Worm (Caenorhabditis elegans): ENCODE data around the gene B0252.11.

B0252.11 gene

DNA sequence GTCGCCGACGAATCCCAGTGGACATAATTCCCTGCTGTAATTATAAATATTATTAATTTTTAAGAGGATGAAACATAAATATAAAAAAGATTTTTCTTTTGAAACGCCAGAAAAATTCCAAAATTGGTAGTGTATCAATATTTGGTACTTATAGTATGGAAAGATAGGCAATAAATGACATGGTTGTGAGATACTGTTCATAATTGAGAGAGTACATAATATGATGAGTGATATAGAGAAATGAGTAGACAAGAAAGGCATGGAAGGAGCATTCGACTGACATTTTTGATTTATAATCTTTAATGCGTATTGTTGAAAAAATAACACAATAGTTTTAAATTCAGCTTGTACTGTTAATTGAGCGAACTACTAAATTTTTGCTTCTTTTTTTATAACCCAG lies 20.1 kb downstream of the B0252.11 start, which contains the start of gene C44B7.11:
Gene C44B7.11 (minus strand): TSS at position 34 of the 400 bp plus-strand sequence.
- TF ChIP-seq fos-1 (tag; optimal IDR thresholded peaks at IDR 0.05) (peak; percentile 52), C34F6.9 (tag; optimal IDR thresholded peaks at IDR 0.05) (no peak)

DNA sequence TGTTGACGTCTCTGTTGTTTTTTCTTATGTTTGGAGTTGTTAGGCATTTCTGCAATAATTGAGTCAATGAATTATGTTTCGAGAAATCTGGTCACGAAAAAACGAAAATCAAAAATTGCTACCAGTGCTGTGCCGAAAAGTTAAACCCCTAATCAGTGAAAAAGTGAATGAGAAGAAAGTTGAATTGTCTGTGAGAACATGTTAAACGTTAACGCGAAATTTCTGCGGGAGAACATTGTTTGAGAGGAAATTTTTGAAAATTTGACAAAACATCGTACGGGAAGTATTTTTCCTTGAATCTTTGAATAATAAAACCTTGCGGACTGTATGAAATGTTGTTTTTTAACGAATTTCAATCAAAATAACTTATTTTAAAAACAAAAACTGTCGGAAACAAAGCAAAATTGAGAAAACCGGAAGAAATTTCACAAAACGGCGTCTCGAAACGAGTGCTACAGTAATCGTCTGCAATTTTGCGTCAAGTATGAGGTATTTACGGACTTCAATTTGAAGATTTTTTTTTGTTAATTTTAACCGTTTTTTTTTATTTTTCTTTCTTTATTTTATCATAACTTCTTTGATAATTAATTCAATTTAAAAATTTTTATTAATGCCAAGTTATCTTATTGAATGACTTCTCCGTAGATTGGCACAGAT lies 23.9 kb downstream of the B0252.11 start, which contains the start of gene adal-1:
Gene adal-1 (minus strand): TSS at position 51 of the 657 bp plus-strand sequence.
- TF ChIP-seq lsy-2 (tag; optimal IDR thresholded peaks at IDR 0.05) (peak in 1 of 2 experiments; percentile 35), lin-39 (tag; optimal IDR thresholded peaks at IDR 0.05) (no peak)

- TF ChIP-seq nhr-23 (tag; optimal IDR thresholded peaks at IDR 0.05) (no peak), ztf-4 (tag; optimal IDR thresholded peaks at IDR 0.05) (no peak), sem-4 (tag; optimal IDR thresholded peaks at IDR 0.05) (no peak), F13H6.1 (tag; optimal IDR thresholded peaks at IDR 0.05) (peak; percentile 68), nhr-10 (tag; optimal IDR thresholded peaks at IDR 0.05) (no peak), ztf-11 (tag; optimal IDR thresholded peaks at IDR 0.05) (no peak), lin-13 (GFP tag; optimal IDR thresholded peaks at IDR 0.05) (no peak), ceh-82 (tag; optimal IDR thresholded peaks at IDR 0.05) (no peak), C34F6.9 (tag; optimal IDR thresholded peaks at IDR 0.05) (peak; percentile 11), gmeb-1 (tag; optimal IDR thresholded peaks at IDR 0.05) (peak; percentile 50), unc-62 (GFP tag; optimal IDR thresholded peaks at IDR 0.05) (no peak), nhr-25 (tag; optimal IDR thresholded peaks at IDR 0.05) (peak; percentile 36), peb-1 (tag; optimal IDR thresholded peaks at IDR 0.05) (no peak), nhr-12 (tag; optimal IDR thresholded peaks at IDR 0.05) (no peak), ztf-1 (GFP tag; conservative IDR thresholded peaks at IDR 0.05) (no peak), elt-1 (tag; optimal IDR thresholded peaks at IDR 0.05) (no peak), Y55F3AM.14 (GFP tag; optimal IDR thresholded peaks at IDR 0.05) (peak; percentile 6), crh-2 (tag; optimal IDR thresholded peaks at IDR 0.05) (peak; percentile 60), ceh-16 (tag; optimal IDR thresholded peaks at IDR 0.05) (no peak), nhr-11 (tag; optimal IDR thresholded peaks at IDR 0.05) (no peak), zag-1 (tag; optimal IDR thresholded peaks at IDR 0.05) (no peak), lin-39 (tag; optimal IDR thresholded peaks at IDR 0.05) (no peak), lsy-2 (tag; optimal IDR thresholded peaks at IDR 0.05) (peak in 1 of 2 experiments; percentile 47), unc-39 (tag; optimal IDR thresholded peaks at IDR 0.05) (no peak), blmp-1 (tag; optimal IDR thresholded peaks at IDR 0.05; ENCODE audit: insufficient read depth) (peak; percentile 73), mab-5 (tag; optimal IDR thresholded peaks at IDR 0.05) (no peak), nhr-21 (tag; optimal IDR thresholded peaks at IDR 0.05) (peak; percentile 78), ama-1 (optimal IDR thresholded peaks at IDR 0.05) (peak; percentile 59), sma-9 (GFP tag; optimal IDR thresholded peaks at IDR 0.05) (peak; percentile 87), sma-9 (tag; optimal IDR thresholded peaks at IDR 0.05) (no peak), sma-3 (GFP tag; optimal IDR thresholded peaks at IDR 0.05) (peak; percentile 74), nhr-6 (tag; optimal IDR thresholded peaks at IDR 0.05) (peak; percentile 47), nhr-129 (tag; optimal IDR thresholded peaks at IDR 0.05) (peak; percentile 89), mdl-1 (tag; optimal IDR thresholded peaks at IDR 0.05) (peak in 1 of 2 experiments; percentile 42), fos-1 (tag; optimal IDR thresholded peaks at IDR 0.05) (peak; percentile 64)
Measured at ce11 chrII:6891838-6892237, 25.8 kb downstream of the B0252.11 start.

- no peak for TF ChIP-seq nhr-77 (tag; optimal IDR thresholded peaks at IDR 0.05)
- TF ChIP-seq unc-62 (GFP tag; optimal IDR thresholded peaks at IDR 0.05): no peak
- TF ChIP-seq nhr-10 (tag; optimal IDR thresholded peaks at IDR 0.05): no peak
- TF ChIP-seq ztf-11 (tag; optimal IDR thresholded peaks at IDR 0.05): no peak
- TF ChIP-seq lin-11 (tag; optimal IDR thresholded peaks at IDR 0.05): peak; percentile 26
- no peak for TF ChIP-seq ceh-16 (tag; optimal IDR thresholded peaks at IDR 0.05)
- TF ChIP-seq ceh-82 (tag; optimal IDR thresholded peaks at IDR 0.05): no peak
- TF ChIP-seq snpc-4 (tag; optimal IDR thresholded peaks at IDR 0.05): peak; percentile 21
- peak; percentile 88 for TF ChIP-seq ama-1 (optimal IDR thresholded peaks at IDR 0.05)
- TF ChIP-seq nhr-11 (tag; optimal IDR thresholded peaks at IDR 0.05): no peak
- TF ChIP-seq unc-39 (tag; optimal IDR thresholded peaks at IDR 0.05): no peak
- TF ChIP-seq blmp-1 (tag; optimal IDR thresholded peaks at IDR 0.05; ENCODE audit: insufficient read depth): peak; percentile 47
- peak; percentile 78 for TF ChIP-seq nhr-21 (tag; optimal IDR thresholded peaks at IDR 0.05)
- TF ChIP-seq sem-4 (tag; optimal IDR thresholded peaks at IDR 0.05): peak; percentile 58
- no peak for TF ChIP-seq Y55F3AM.14 (GFP tag; optimal IDR thresholded peaks at IDR 0.05)
- TF ChIP-seq gmeb-1 (tag; optimal IDR thresholded peaks at IDR 0.05): peak; percentile 7
- peak; percentile 32 for TF ChIP-seq crh-2 (tag; optimal IDR thresholded peaks at IDR 0.05)
- TF ChIP-seq nhr-12 (tag; optimal IDR thresholded peaks at IDR 0.05): no peak
- peak in 1 of 2 experiments; percentile 11 for TF ChIP-seq lsy-2 (tag; optimal IDR thresholded peaks at IDR 0.05)
- peak; percentile 60 to 92 for TF ChIP-seq mdl-1 (tag; optimal IDR thresholded peaks at IDR 0.05)
- TF ChIP-seq zag-1 (tag; optimal IDR thresholded peaks at IDR 0.05): no peak
- TF ChIP-seq sma-9 (GFP tag; optimal IDR thresholded peaks at IDR 0.05): peak; percentile 74
- TF ChIP-seq sma-9 (tag; optimal IDR thresholded peaks at IDR 0.05): no peak
- TF ChIP-seq unc-55 (GFP tag; optimal IDR thresholded peaks at IDR 0.05): peak; percentile 40
- no peak for TF ChIP-seq elt-1 (tag; optimal IDR thresholded peaks at IDR 0.05)
- TF ChIP-seq ztf-4 (tag; optimal IDR thresholded peaks at IDR 0.05): peak; percentile 13
- peak; percentile 32 for TF ChIP-seq lin-13 (GFP tag; optimal IDR thresholded peaks at IDR 0.05)
- no peak for TF ChIP-seq lin-39 (tag; optimal IDR thresholded peaks at IDR 0.05)
- TF ChIP-seq egl-27 (tag; optimal IDR thresholded peaks at IDR 0.05): peak; percentile 43
- TF ChIP-seq peb-1 (tag; optimal IDR thresholded peaks at IDR 0.05): no peak
- TF ChIP-seq skn-1 (tag; optimal IDR thresholded peaks at IDR 0.05): no peak
- peak; percentile 66 for TF ChIP-seq C34F6.9 (tag; optimal IDR thresholded peaks at IDR 0.05)
- TF ChIP-seq nhr-25 (tag; optimal IDR thresholded peaks at IDR 0.05): peak; percentile 40
- TF ChIP-seq nhr-237 (tag; optimal IDR thresholded peaks at IDR 0.05): no peak
Measured at ce11 chrII:6891176-6891575, 26.4 kb downstream of the B0252.11 start.

Data from whole organism, L2 larva.